Fruit fly (Drosophila melanogaster): ENCODE results near the gene CG3744.

Gene CG3744

dm6 chr3R:24894419-24895206 is 18.2 kb upstream of the CG3744 start, which contains the start of the genes CG31121 and CG11069 (continued):
- TF ChIP-seq CG31627 (GFP tag; optimal IDR thresholded peaks at IDR 0.05) (no peak), eg (GFP tag; IDR thresholded peaks at IDR 0.05) (peak; percentile 59; the same call in 1 of the 3 replicates), salr (GFP tag; optimal IDR thresholded peaks at IDR 0.05) (no peak), net (GFP tag; optimal IDR thresholded peaks at IDR 0.05) (peak; percentile 9), Hr4 (GFP tag; optimal IDR thresholded peaks at IDR 0.05) (no peak), svp (GFP tag) (no peak), CG6792 (GFP tag; optimal IDR thresholded peaks at IDR 0.05) (no peak), Hr38 (GFP tag; optimal IDR thresholded peaks at IDR 0.05) (no peak), dsx (GFP tag; optimal IDR thresholded peaks at IDR 0.05; ENCODE audit: poor library complexity, severe bottlenecking) (peak; percentile 9), Eip78C (GFP tag) (peak; percentile 68), CG6854 (GFP tag; optimal IDR thresholded peaks at IDR 0.05) (no peak), CG7368 (GFP tag; optimal IDR thresholded peaks at IDR 0.05) (no peak), CG1621 (tag; optimal IDR thresholded peaks at IDR 0.05) (peak; percentile 1), CG10669 (GFP tag; optimal IDR thresholded peaks at IDR 0.05) (no peak), fd85E (GFP tag; optimal IDR thresholded peaks at IDR 0.05) (no peak), CG10631 (GFP tag; optimal IDR thresholded peaks at IDR 0.05) (no peak), Hr39 (GFP tag; optimal IDR thresholded peaks at IDR 0.05) (no peak), Sox14 (GFP tag; optimal IDR thresholded peaks at IDR 0.05) (no peak), Sox102F (GFP tag; optimal IDR thresholded peaks at IDR 0.05) (no peak), vri (GFP tag; optimal IDR thresholded peaks at IDR 0.05) (no peak), esn (GFP tag; optimal IDR thresholded peaks at IDR 0.05) (no peak)

- TF ChIP-seq Sox15 (GFP tag; optimal IDR thresholded peaks at IDR 0.05) (peak; percentile 39), CG4318 (GFP tag; optimal IDR thresholded peaks at IDR 0.05) (peak; percentile 74), Sox102F (GFP tag; optimal IDR thresholded peaks at IDR 0.05) (peak; percentile 63), esn (GFP tag; optimal IDR thresholded peaks at IDR 0.05) (peak; percentile 88), Blimp-1 (GFP tag; optimal IDR thresholded peaks at IDR 0.05) (peak; percentile 69), pdm3 (GFP tag; optimal IDR thresholded peaks at IDR 0.05) (peak; percentile 68), topi (GFP tag; optimal IDR thresholded peaks at IDR 0.05) (peak; percentile 72), CG6276 (GFP tag; optimal IDR thresholded peaks at IDR 0.05) (peak; percentile 92), Lpt (GFP tag; optimal IDR thresholded peaks at IDR 0.05) (peak; percentile 94), CG11762 (GFP tag; optimal IDR thresholded peaks at IDR 0.05; ENCODE audit: insufficient read depth) (peak; percentile 80), CG15336 (GFP tag; IDR thresholded peaks at IDR 0.05) (peak; percentile 94), CG8119 (GFP tag; IDR thresholded peaks at IDR 0.05) (peak; percentile 95), CG11294 (GFP tag; IDR thresholded peaks at IDR 0.05) (peak; percentile 70; the same call in 1 of the 2 replicates), Eip75B (GFP tag; optimal IDR thresholded peaks at IDR 0.05) (peak; percentile 53), CG10631 (GFP tag; optimal IDR thresholded peaks at IDR 0.05) (peak; percentile 88), cyc (GFP tag; optimal IDR thresholded peaks at IDR 0.05) (peak; percentile 74), CG16779 (tag; optimal IDR thresholded peaks at IDR 0.05) (peak; percentile 81), CG9139 (GFP tag; optimal IDR thresholded peaks at IDR 0.05) (peak; percentile 74), CG3919 (GFP tag; optimal IDR thresholded peaks at IDR 0.05) (peak; percentile 86), Eip93F (GFP tag; optimal IDR thresholded peaks at IDR 0.05) (no peak), CG3032 (tag; optimal IDR thresholded peaks at IDR 0.05) (peak; percentile 96), lz (GFP tag; optimal IDR thresholded peaks at IDR 0.05) (peak; percentile 55), Hr38 (GFP tag; optimal IDR thresholded peaks at IDR 0.05) (no peak), CG8319 (GFP tag; optimal IDR thresholded peaks at IDR 0.05) (peak; percentile 52), fd59A (GFP tag; optimal IDR thresholded peaks at IDR 0.05) (peak; percentile 85), CG7368 (GFP tag; optimal IDR thresholded peaks at IDR 0.05) (peak; percentile 78), net (GFP tag; optimal IDR thresholded peaks at IDR 0.05) (peak; percentile 88), OdsH (GFP tag; optimal IDR thresholded peaks at IDR 0.05) (peak; percentile 86), CG6792 (GFP tag; optimal IDR thresholded peaks at IDR 0.05) (peak; percentile 80), CG31627 (GFP tag; optimal IDR thresholded peaks at IDR 0.05) (peak; percentile 33), spab (GFP tag; optimal IDR thresholded peaks at IDR 0.05) (peak; percentile 91), CG8632 (GFP tag; optimal IDR thresholded peaks at IDR 0.05) (peak; percentile 79), eg (GFP tag; IDR thresholded peaks at IDR 0.05) (peak; percentile 84), CG6808 (GFP tag; optimal IDR thresholded peaks at IDR 0.05) (peak; percentile 91), CG1621 (tag; optimal IDR thresholded peaks at IDR 0.05) (peak; percentile 45)
Observed at dm6 chr3R:24893320-24893955, 17.0 kb upstream of the CG3744 start.

Data from whole organism, prepupa.